Fruit fly (Drosophila melanogaster): ENCODE results near the gene CG43335.

The CG43335 gene

dm6 chr3R:15678765-15679514 lies 43.7 kb downstream of the CG43335 start (continued):
- TF ChIP-seq salr (GFP tag; optimal IDR thresholded peaks at IDR 0.05) (no peak), fkh (GFP tag; optimal IDR thresholded peaks at IDR 0.05) (peak; percentile 52), esn (GFP tag; optimal IDR thresholded peaks at IDR 0.05) (no peak), CG11902 (GFP tag; optimal IDR thresholded peaks at IDR 0.05) (no peak), Sox14 (GFP tag; optimal IDR thresholded peaks at IDR 0.05) (no peak), Hr4 (GFP tag; optimal IDR thresholded peaks at IDR 0.05) (no peak), Met (GFP tag; optimal IDR thresholded peaks at IDR 0.05) (no peak)

DNA sequence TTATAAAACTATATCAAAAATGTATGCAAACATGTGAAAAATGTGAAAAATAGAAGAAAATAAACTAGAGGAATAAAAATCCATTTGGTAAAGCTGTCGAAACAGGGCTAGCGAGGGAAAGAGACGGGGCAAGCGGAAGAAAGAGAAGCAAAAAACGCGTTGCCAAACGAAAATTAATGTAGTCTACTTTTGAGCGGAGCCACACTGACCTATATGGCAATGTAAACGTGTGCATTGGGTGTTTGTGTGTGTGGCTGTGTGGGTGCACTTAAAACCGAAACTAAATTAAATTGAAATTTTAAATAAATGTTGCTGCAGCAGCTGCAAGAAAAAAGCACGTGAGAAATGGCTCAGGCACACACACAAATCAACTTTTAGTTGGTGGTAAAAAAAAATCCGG lies 44.7 kb downstream of the CG43335 start:
- TF ChIP-seq svp (GFP tag) (peak; percentile 75), CG4318 (GFP tag; optimal IDR thresholded peaks at IDR 0.05) (no peak)

- TF ChIP-seq CG31627 (GFP tag; optimal IDR thresholded peaks at IDR 0.05) (no peak), Sox102F (GFP tag; optimal IDR thresholded peaks at IDR 0.05) (no peak), CG11902 (GFP tag; optimal IDR thresholded peaks at IDR 0.05) (no peak), pdm3 (GFP tag; optimal IDR thresholded peaks at IDR 0.05) (no peak), CG8632 (GFP tag; optimal IDR thresholded peaks at IDR 0.05) (no peak), Ets21C (GFP tag; optimal IDR thresholded peaks at IDR 0.05) (no peak), CG11294 (GFP tag; IDR thresholded peaks at IDR 0.05) (no peak), CG11762 (GFP tag; optimal IDR thresholded peaks at IDR 0.05; ENCODE audit: insufficient read depth) (no peak), CG10669 (GFP tag; optimal IDR thresholded peaks at IDR 0.05) (no peak), OdsH (GFP tag; optimal IDR thresholded peaks at IDR 0.05) (no peak), cyc (GFP tag; optimal IDR thresholded peaks at IDR 0.05) (no peak), CG3919 (GFP tag; optimal IDR thresholded peaks at IDR 0.05) (no peak), spab (GFP tag; optimal IDR thresholded peaks at IDR 0.05) (no peak)
Observed at dm6 chr3R:15680666-15681065, 45.4 kb downstream of the CG43335 start.

All from whole organism, prepupa.